Fruit fly (Drosophila melanogaster): ENCODE measurements around the gene CG11619.
A peak's percentile ranks its signal among the peaks of the same experiment; 100 is the strongest.

CG11619 gene

DNA sequence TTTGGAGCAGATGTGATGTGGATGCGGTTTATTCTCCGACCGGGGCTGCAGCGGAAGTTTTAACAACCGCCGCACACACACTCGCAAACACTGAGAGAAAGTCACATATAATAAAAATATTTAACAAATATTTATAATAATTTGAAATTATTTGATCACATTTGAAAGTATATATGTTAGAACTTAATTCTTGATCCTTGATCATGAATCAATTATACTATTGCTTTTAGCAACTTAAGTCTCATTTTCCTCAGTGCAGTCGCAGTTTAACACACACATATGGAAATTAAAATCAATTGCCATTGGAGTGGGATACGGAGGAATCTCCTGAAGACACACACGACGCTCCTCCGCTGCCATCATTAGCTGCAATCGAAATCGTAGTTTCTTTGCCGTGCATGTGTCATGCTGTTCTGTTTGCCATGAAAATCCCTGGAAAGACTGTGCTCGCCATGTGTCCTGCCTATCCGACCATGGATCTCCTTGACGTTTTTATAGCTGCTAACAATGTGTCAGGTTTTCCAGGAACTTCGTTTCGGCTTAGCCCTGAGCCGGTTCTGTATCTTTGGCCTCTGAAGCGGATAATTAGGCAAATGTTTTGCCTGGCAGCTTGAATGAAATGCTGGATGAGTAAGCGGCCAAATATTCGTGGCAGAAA, 45.2 kb upstream of the CG11619 start (continued):
- TF ChIP-seq lmd (GFP tag; IDR thresholded peaks at IDR 0.05) (peak; percentile 60), Scr (GFP tag; IDR thresholded peaks at IDR 0.05; ENCODE audit: partially characterized antibody) (no peak), slou (GFP tag; optimal IDR thresholded peaks at IDR 0.05) (no peak), ewg (GFP tag; optimal IDR thresholded peaks at IDR 0.05) (peak; percentile 50), bab2 (GFP tag; optimal IDR thresholded peaks at IDR 0.05) (no peak), Hr78 (GFP tag; optimal IDR thresholded peaks at IDR 0.05) (peak in 1 of 2 experiments; percentile 51), CG1792 (GFP tag; optimal IDR thresholded peaks at IDR 0.05) (no peak), ham (GFP tag; IDR thresholded peaks at IDR 0.05) (no peak), grau (tag; optimal IDR thresholded peaks at IDR 0.05) (peak; percentile 74), wek (GFP tag; optimal IDR thresholded peaks at IDR 0.05) (no peak), Stat92E (GFP tag; optimal IDR thresholded peaks at IDR 0.05) (peak in 1 of 3 experiments; percentile 67), CG12299 (tag; optimal IDR thresholded peaks at IDR 0.05) (no peak), CG12659 (GFP tag; optimal IDR thresholded peaks at IDR 0.05) (peak; percentile 27), CG7556 (GFP tag; optimal IDR thresholded peaks at IDR 0.05) (peak; percentile 74), Dek (tag; optimal IDR thresholded peaks at IDR 0.05) (no peak), CG1602 (GFP tag; optimal IDR thresholded peaks at IDR 0.05) (peak; percentile 66), hth (optimal IDR thresholded peaks at IDR 0.05) (no peak), Deaf1 (tag; optimal IDR thresholded peaks at IDR 0.05) (peak; percentile 42), CG1647 (GFP tag; optimal IDR thresholded peaks at IDR 0.05) (no peak), mld (GFP tag; IDR thresholded peaks at IDR 0.05; ENCODE audit: partially characterized antibody) (no peak), CG11723 (GFP tag; optimal IDR thresholded peaks at IDR 0.05) (peak; percentile 49), NC2α (GFP tag; optimal IDR thresholded peaks at IDR 0.05) (no peak), HHEX (GFP tag; optimal IDR thresholded peaks at IDR 0.05) (peak; percentile 62), CG14441 (GFP tag; IDR thresholded peaks at IDR 0.05) (no peak), CG2199 (GFP tag; IDR thresholded peaks at IDR 0.05) (no peak), Fer3 (tag; optimal IDR thresholded peaks at IDR 0.05) (peak; percentile 46), crc (GFP tag; optimal IDR thresholded peaks at IDR 0.05) (no peak), CG15011 (GFP tag; optimal IDR thresholded peaks at IDR 0.05) (peak; percentile 16), luna (GFP tag; optimal IDR thresholded peaks at IDR 0.05) (no peak), Rfx (GFP tag; IDR thresholded peaks at IDR 0.05) (no peak), Mad (GFP tag; optimal IDR thresholded peaks at IDR 0.05) (peak; percentile 18), nom (GFP tag; optimal IDR thresholded peaks at IDR 0.05) (peak; percentile 56), row (GFP tag; IDR thresholded peaks at IDR 0.05) (peak; percentile 80), kni (GFP tag; optimal IDR thresholded peaks at IDR 0.05) (no peak), fd3F (GFP tag; optimal IDR thresholded peaks at IDR 0.05) (no peak), CG4820 (GFP tag; optimal IDR thresholded peaks at IDR 0.05) (peak; percentile 70), CG17612 (GFP tag; IDR thresholded peaks at IDR 0.05) (no peak), CG3065 (GFP tag; optimal IDR thresholded peaks at IDR 0.05) (no peak), sima (GFP tag; optimal IDR thresholded peaks at IDR 0.05) (no peak), CG11247 (GFP tag; IDR thresholded peaks at IDR 0.05) (0 out of 2 replicates have a peak, but pooled peaks have one; percentile 28), nau (GFP tag; optimal IDR thresholded peaks at IDR 0.05) (no peak), insv (GFP tag; optimal IDR thresholded peaks at IDR 0.05) (no peak), MBD-R2 (GFP tag; IDR thresholded peaks at IDR 0.05) (no peak), BtbVII (GFP tag; optimal IDR thresholded peaks at IDR 0.05) (peak; percentile 27), CG3838 (GFP tag; optimal IDR thresholded peaks at IDR 0.05) (no peak), TFAM (GFP tag; optimal IDR thresholded peaks at IDR 0.05) (no peak), CG17568 (GFP tag; optimal IDR thresholded peaks at IDR 0.05) (peak; percentile 43), Lpt (GFP tag; optimal IDR thresholded peaks at IDR 0.05) (no peak), CG14965 (GFP tag; optimal IDR thresholded peaks at IDR 0.05; ENCODE audit: borderline replicate concordance) (no peak), CG11695 (GFP tag; IDR thresholded peaks at IDR 0.05) (0 out of 3 replicates have a peak, but pooled peaks have one; percentile 37)
